Worm (Caenorhabditis elegans): ENCODE data around the gene Y32H12A.6.

ce11 chrIII:5379879-5380331 lies 2.1 kb downstream of the Y32H12A.6 start, which contains the start of gene paqr-2:
- TF ChIP-seq klf-2 (GFP tag; conservative IDR thresholded peaks at IDR 0.05) (no peak), ztf-23 (GFP tag; IDR thresholded peaks at IDR 0.05) (no peak), T22C8.4 (GFP tag; IDR thresholded peaks at IDR 0.05) (no peak)
